Fruit fly (Drosophila melanogaster): ENCODE data around the gene CG33272.

CG33272 gene

dm6 chr3L:11533704-11534319, 23.4 kb upstream of the CG33272 start (continued):
- TF ChIP-seq CG17359 (tag; optimal IDR thresholded peaks at IDR 0.05) (peak; percentile 43), gem (tag; optimal IDR thresholded peaks at IDR 0.05) (peak; percentile 69), CG13123 (GFP tag; optimal IDR thresholded peaks at IDR 0.05) (no peak), CG5245 (GFP tag; optimal IDR thresholded peaks at IDR 0.05) (no peak), lola (GFP tag; optimal IDR thresholded peaks at IDR 0.05) (no peak), en (GFP tag; optimal IDR thresholded peaks at IDR 0.05) (peak; percentile 29), CG6254 (GFP tag; optimal IDR thresholded peaks at IDR 0.05) (no peak), NfI (GFP tag; optimal IDR thresholded peaks at IDR 0.05) (peak; percentile 32), sr (GFP tag; IDR thresholded peaks at IDR 0.05) (no peak), CG1792 (GFP tag; optimal IDR thresholded peaks at IDR 0.05) (no peak), wek (GFP tag; optimal IDR thresholded peaks at IDR 0.05) (no peak), Atf3 (GFP tag; optimal IDR thresholded peaks at IDR 0.05) (no peak), CG10959 (GFP tag; IDR thresholded peaks at IDR 0.05) (no peak), Ets65A (GFP tag) (no peak), CG13624 (GFP tag; optimal IDR thresholded peaks at IDR 0.05) (peak; percentile 57), Myb (GFP tag; optimal IDR thresholded peaks at IDR 0.05) (peak; percentile 30), tna (GFP tag; IDR thresholded peaks at IDR 0.05; ENCODE audit: partially characterized antibody) (no peak), CG12299 (tag; optimal IDR thresholded peaks at IDR 0.05) (peak; percentile 3), CG10267 (tag; optimal IDR thresholded peaks at IDR 0.05) (peak; percentile 20), CG8359 (GFP tag; optimal IDR thresholded peaks at IDR 0.05; ENCODE audit: borderline replicate concordance) (no peak), slp2 (GFP tag; optimal IDR thresholded peaks at IDR 0.05) (peak; percentile 8), org-1 (GFP tag; optimal IDR thresholded peaks at IDR 0.05) (peak; percentile 61), usp (GFP tag; optimal IDR thresholded peaks at IDR 0.05) (no peak), CG7556 (GFP tag; optimal IDR thresholded peaks at IDR 0.05) (peak; percentile 68), tin (GFP tag; optimal IDR thresholded peaks at IDR 0.05) (no peak), CG16813 (GFP tag; IDR thresholded peaks at IDR 0.05; ENCODE audit: partially characterized antibody) (no peak), H15 (GFP tag; IDR thresholded peaks at IDR 0.05) (0 out of 3 replicates have a peak, but pooled peaks have one; percentile 5), CG7372 (GFP tag; IDR thresholded peaks at IDR 0.05) (peak; percentile 26; the same call in 1 of the 2 replicates), CG14710 (tag; optimal IDR thresholded peaks at IDR 0.05) (no peak), Lpt (GFP tag; optimal IDR thresholded peaks at IDR 0.05) (no peak), zf30C (GFP tag; optimal IDR thresholded peaks at IDR 0.05) (peak; percentile 18), MBD-R2 (GFP tag; IDR thresholded peaks at IDR 0.05) (no peak; the same call in 1 of the 2 replicates), CG14014 (GFP tag; IDR thresholded peaks at IDR 0.05) (peak; percentile 48), Xrp1 (GFP tag; IDR thresholded peaks at IDR 0.05) (peak; percentile 27; the same call in 1 of the 2 replicates), Ets97D (GFP tag; optimal IDR thresholded peaks at IDR 0.05) (no peak), CG14965 (GFP tag; optimal IDR thresholded peaks at IDR 0.05; ENCODE audit: borderline replicate concordance) (no peak), CG8765 (GFP tag; IDR thresholded peaks at IDR 0.05) (no peak), CG3847 (GFP tag; IDR thresholded peaks at IDR 0.05) (peak; percentile 35; the same call in 1 of the 2 replicates), CG6854 (GFP tag; optimal IDR thresholded peaks at IDR 0.05) (no peak), chif (GFP tag; optimal IDR thresholded peaks at IDR 0.05) (peak in 1 of 2 experiments; percentile 18), dm (GFP tag; optimal IDR thresholded peaks at IDR 0.05) (peak; percentile 5), CG12071 (GFP tag; optimal IDR thresholded peaks at IDR 0.05) (peak; percentile 1), CG12155 (GFP tag; optimal IDR thresholded peaks at IDR 0.05) (no peak), B-H1 (GFP tag; IDR thresholded peaks at IDR 0.05) (no peak), br (optimal IDR thresholded peaks at IDR 0.05) (no peak), NC2α (GFP tag; optimal IDR thresholded peaks at IDR 0.05) (peak; percentile 11), D19A (tag; optimal IDR thresholded peaks at IDR 0.05) (peak; percentile 25), twi (tag; optimal IDR thresholded peaks at IDR 0.05) (no peak), CG8924 (tag; optimal IDR thresholded peaks at IDR 0.05) (peak; percentile 63), NFAT (GFP tag; IDR thresholded peaks at IDR 0.05) (peak; percentile 4; the same call in 1 of the 2 replicates), zen (tag; optimal IDR thresholded peaks at IDR 0.05) (no peak)
